Fruit fly (Drosophila melanogaster) whole organism, embryonic: ENCODE data around the gene 14-3-3epsilon.

ENCODE experiments used
- B-H2 ChIP-seq: fragments of 200-800 bp; sonication (Bioruptor generic); optimal IDR thresholded peaks from 2 replicates; lab custom pipeline; 2018; ENCODE audit warnings: missing biosample characterization, mild to moderate bottlenecking, missing genetic modification characterization
- CG10366 ChIP-seq: fragments of 200-800 bp; sonication (Bioruptor generic); IDR thresholded peaks from 2 replicates; pipeline ENCODE4 v1.3.6; 2022; ENCODE audit warnings: missing biosample characterization, missing genetic modification characterization
- CG11398 ChIP-seq: fragments of 200-800 bp; sonication (Bioruptor generic); optimal IDR thresholded peaks from 2 replicates; lab custom pipeline; 2016; ENCODE audit warnings: missing biosample characterization, missing genetic modification characterization
- CG11695 ChIP-seq: fragments of 200-800 bp; sonication (Bioruptor generic); IDR thresholded peaks from 3 replicates; pipeline ENCODE4 v1.3.6; 2022; ENCODE audit warnings: missing biosample characterization, missing genetic modification characterization
- CG1233 ChIP-seq: fragments of 200-800 bp; sonication (Bioruptor generic); optimal IDR thresholded peaks from 4 replicates; lab custom pipeline; 2018; ENCODE audit warnings: missing biosample characterization, mild to moderate bottlenecking, missing genetic modification characterization
- CG13123 ChIP-seq: fragments of 200-800 bp; sonication (Bioruptor generic); optimal IDR thresholded peaks from 2 replicates; lab custom pipeline; 2016; ENCODE audit warnings: missing biosample characterization, missing genetic modification characterization
- CG18476 ChIP-seq: fragments of 200-800 bp; sonication (Bioruptor generic); optimal IDR thresholded peaks from 2 replicates; lab custom pipeline; 2016; ENCODE audit warnings: missing biosample characterization, mild to moderate bottlenecking, missing genetic modification characterization
- CG18619 ChIP-seq: fragments of 200-800 bp; sonication (Bioruptor generic); optimal IDR thresholded peaks from 3 replicates; lab custom pipeline; 2017; ENCODE audit warnings: missing biosample characterization, mild to moderate bottlenecking, missing genetic modification characterization
- CG2678 ChIP-seq: fragments of 200-800 bp; sonication (Bioruptor generic); optimal IDR thresholded peaks from 3 replicates; lab custom pipeline; 2019; ENCODE audit warnings: missing biosample characterization, mild to moderate bottlenecking, missing genetic modification characterization, moderate library complexity
- CG3847 ChIP-seq: fragments of 200-800 bp; sonication (Bioruptor generic); IDR thresholded peaks from 2 replicates; pipeline ENCODE4 v1.3.6; 2022; ENCODE audit warnings: missing biosample characterization, missing genetic modification characterization
- CG3995 ChIP-seq: fragments of 200-800 bp; sonication (Bioruptor generic); optimal IDR thresholded peaks from 3 replicates; lab custom pipeline; 2016; ENCODE audit warnings: missing biosample characterization, missing genetic modification characterization
- CG6813 ChIP-seq: fragments of 200-800 bp; sonication (Bioruptor generic); optimal IDR thresholded peaks from 2 replicates; lab custom pipeline; 2017; ENCODE audit warnings: missing biosample characterization, missing genetic modification characterization, mild to moderate bottlenecking, moderate library complexity, missing genetic modification reagents
- CG7357 ChIP-seq: fragments of 200-800 bp; sonication (Bioruptor generic); IDR thresholded peaks from 3 replicates; pipeline ENCODE4 v1.3.6; 2022; ENCODE audit warnings: missing biosample characterization, missing genetic modification characterization
- CG8089 ChIP-seq: fragments of 200-800 bp; sonication (Bioruptor generic); optimal IDR thresholded peaks from 3 replicates; lab custom pipeline; 2016; ENCODE audit warnings: missing biosample characterization, missing genetic modification characterization
- CG9727 ChIP-seq: fragments of 200-800 bp; sonication (Bioruptor generic); optimal IDR thresholded peaks from 3 replicates; lab custom pipeline; 2017; ENCODE audit warnings: missing biosample characterization, mild to moderate bottlenecking, missing genetic modification characterization
- D19B ChIP-seq: fragments of 200-800 bp; sonication (Bioruptor generic); optimal IDR thresholded peaks from 2 replicates; lab custom pipeline; 2017; ENCODE audit warnings: missing biosample characterization, mild to moderate bottlenecking, missing genetic modification characterization
- Fer1 ChIP-seq: fragments of 200-800 bp; sonication (Bioruptor generic); optimal IDR thresholded peaks from 2 replicates; lab custom pipeline; 2017; ENCODE audit warnings: missing biosample characterization, mild to moderate bottlenecking, missing genetic modification characterization
- Fer3 ChIP-seq: fragments of 200-800 bp; sonication (Bioruptor generic); optimal IDR thresholded peaks from 2 replicates; lab custom pipeline; 2018; ENCODE audit warnings: missing biosample characterization, mild to moderate bottlenecking, missing genetic modification characterization, moderate library complexity
- Hr51 ChIP-seq, 2 experiments: fragments of 200-800 bp; sonication (Bioruptor generic); optimal IDR thresholded peaks; 2 replicates in 1 of 2; 3 replicates in 1 of 2; lab custom pipeline; 2016 to 2018; ENCODE audit warnings: missing biosample characterization in 2 of 2, missing genetic modification characterization in 2 of 2, mild to moderate bottlenecking in 1 of 2, moderate library complexity in 1 of 2
- Oli ChIP-seq: fragments of 200-800 bp; sonication (Bioruptor generic); optimal IDR thresholded peaks from 2 replicates; lab custom pipeline; 2018; ENCODE audit warnings: missing biosample characterization, mild to moderate bottlenecking, missing genetic modification characterization, moderate library complexity
- Rx ChIP-seq: fragments of 200-800 bp; sonication (Bioruptor generic); IDR thresholded peaks from 2 replicates; pipeline ENCODE4 v1.3.6; 2022; ENCODE audit warnings: missing biosample characterization, missing genetic modification characterization
- Ssrp ChIP-seq: fragments of 200-800 bp; sonication (Bioruptor generic); optimal IDR thresholded peaks from 2 replicates; lab custom pipeline; 2018; ENCODE audit warnings: missing biosample characterization, mild to moderate bottlenecking, missing genetic modification characterization, moderate library complexity
- Xbp1 ChIP-seq: fragments of 200-800 bp; sonication (Bioruptor generic); optimal IDR thresholded peaks from 3 replicates; lab custom pipeline; 2016; ENCODE audit warnings: missing biosample characterization, mild to moderate bottlenecking, missing genetic modification characterization
- cwo ChIP-seq: fragments of 200-800 bp; sonication (Bioruptor generic); optimal IDR thresholded peaks from 3 replicates; lab custom pipeline; 2017; ENCODE audit warnings: missing biosample characterization, missing genetic modification characterization, mild to moderate bottlenecking, moderate library complexity, missing genetic modification reagents
- dan ChIP-seq: fragments of 200-800 bp; sonication (Bioruptor generic); IDR thresholded peaks from 2 replicates; pipeline ENCODE4 v1.3.6; 2022; ENCODE audit warnings: missing biosample characterization, missing genetic modification characterization
- disco-r ChIP-seq: fragments of 200-800 bp; sonication (Bioruptor generic); optimal IDR thresholded peaks from 2 replicates; lab custom pipeline; 2016; ENCODE audit warnings: missing biosample characterization, missing genetic modification characterization
- dysf ChIP-seq: fragments of 200-800 bp; sonication (Bioruptor generic); IDR thresholded peaks from 3 replicates; pipeline ENCODE4 v1.3.6; 2022; ENCODE audit warnings: missing biosample characterization, missing genetic modification characterization
- eve ChIP-seq, 2 experiments: fragments of >200 bp; optimal IDR thresholded peaks; 2 replicates each; lab custom pipeline; 2017; ENCODE audit warnings: missing biosample characterization in 2 of 2, missing genetic modification characterization in 2 of 2
- fd102C ChIP-seq: fragments of 200-800 bp; sonication (Bioruptor generic); optimal IDR thresholded peaks from 2 replicates; lab custom pipeline; 2018; ENCODE audit warnings: missing biosample characterization, mild to moderate bottlenecking, missing genetic modification characterization, moderate library complexity
- fd96Cb ChIP-seq: fragments of 200-800 bp; sonication (Bioruptor generic); optimal IDR thresholded peaks from 2 replicates; lab custom pipeline; 2018; ENCODE audit warnings: missing biosample characterization, mild to moderate bottlenecking, missing genetic modification characterization, moderate library complexity
- gem ChIP-seq: fragments of 200-800 bp; sonication (Bioruptor generic); optimal IDR thresholded peaks from 2 replicates; lab custom pipeline; 2019; ENCODE audit warnings: missing biosample characterization, mild to moderate bottlenecking, missing genetic modification characterization, moderate library complexity
- grau ChIP-seq: fragments of 200-800 bp; optimal IDR thresholded peaks from 3 replicates; lab custom pipeline; 2019; ENCODE audit warnings: missing biosample characterization, mild to moderate bottlenecking, missing genetic modification characterization, moderate library complexity
- h ChIP-seq: fragments of >200 bp; optimal IDR thresholded peaks from 2 replicates; lab custom pipeline; 2017
- lab ChIP-seq: fragments of 200-800 bp; sonication (Bioruptor generic); optimal IDR thresholded peaks from 3 replicates; lab custom pipeline; 2017; ENCODE audit warnings: missing biosample characterization, missing genetic modification characterization, mild to moderate bottlenecking, moderate library complexity, missing genetic modification reagents
- lilli ChIP-seq: fragments of 200-800 bp; sonication (Bioruptor generic); optimal IDR thresholded peaks from 3 replicates; lab custom pipeline; 2016; ENCODE audit warnings: missing biosample characterization, missing genetic modification characterization
- maf-S ChIP-seq: fragments of 200-800 bp; sonication (Bioruptor generic); optimal IDR thresholded peaks from 2 replicates; lab custom pipeline; 2016; ENCODE audit warnings: missing biosample characterization, missing genetic modification characterization
- nmo ChIP-seq: fragments of 200-800 bp; sonication (Bioruptor generic); optimal IDR thresholded peaks from 2 replicates; lab custom pipeline; 2018; ENCODE audit warnings: missing biosample characterization, mild to moderate bottlenecking, missing genetic modification characterization, moderate library complexity
- odd ChIP-seq: fragments of 200-800 bp; sonication (Bioruptor generic); optimal IDR thresholded peaks from 2 replicates; lab custom pipeline; 2017; ENCODE audit warnings: missing biosample characterization, mild to moderate bottlenecking, missing genetic modification characterization
- pb ChIP-seq: fragments of 200-800 bp; sonication (Bioruptor generic); optimal IDR thresholded peaks from 3 replicates; lab custom pipeline; 2016; ENCODE audit warnings: missing biosample characterization, missing genetic modification characterization
- ro ChIP-seq: fragments of 200-800 bp; sonication (Bioruptor generic); IDR thresholded peaks from 2 replicates; pipeline ENCODE4 v1.3.6; 2022; ENCODE audit warnings: missing biosample characterization, missing genetic modification characterization
- row ChIP-seq: fragments of 200-800 bp; sonication (Bioruptor generic); IDR thresholded peaks from 3 replicates; pipeline ENCODE4 v1.3.6; 2022; ENCODE audit warnings: missing biosample characterization, missing genetic modification characterization
- schlank ChIP-seq: fragments of 200-800 bp; sonication (Bioruptor generic); optimal IDR thresholded peaks from 2 replicates; lab custom pipeline; 2018; ENCODE audit warnings: missing biosample characterization, mild to moderate bottlenecking, missing genetic modification characterization
- scrt ChIP-seq: fragments of 200-800 bp; sonication (Bioruptor generic); optimal IDR thresholded peaks from 2 replicates; lab custom pipeline; 2018; ENCODE audit warnings: missing biosample characterization, mild to moderate bottlenecking, missing genetic modification characterization, moderate library complexity
- sim ChIP-seq: fragments of 200-800 bp; sonication (Bioruptor generic); IDR thresholded peaks from 2 replicates; pipeline ENCODE4 v1.3.6; 2022; ENCODE audit warnings: missing biosample characterization, missing genetic modification characterization
- sna ChIP-seq: fragments of 200-800 bp; sonication (Bioruptor generic); IDR thresholded peaks from 2 replicates; pipeline ENCODE4 v1.3.6; 2022; ENCODE audit warnings: missing biosample characterization, missing genetic modification characterization; ENCODE audit not compliant: partially characterized antibody
- stwl ChIP-seq: fragments of 200-800 bp; sonication (Bioruptor generic); optimal IDR thresholded peaks from 3 replicates; lab custom pipeline; 2018; ENCODE audit warnings: missing biosample characterization, mild to moderate bottlenecking, missing genetic modification characterization, moderate library complexity
- tx ChIP-seq: fragments of 200-800 bp; sonication (Bioruptor generic); optimal IDR thresholded peaks from 2 replicates; lab custom pipeline; 2016; ENCODE audit warnings: missing biosample characterization, missing genetic modification characterization

14-3-3epsilon gene

dm6 chr3R:18295262-18295944, 53.1 kb downstream of the 14-3-3epsilon start (continued):
- TF ChIP-seq grau (tag; lab: Kevin White, UChicago) (peak; percentile 23), pb (GFP tag; lab: Kevin White, UChicago) (no peak), maf-S (no peak), CG18476 (GFP tag; lab: Kevin White, UChicago) (no peak), row (GFP tag; lab: Robert Waterston, UW) (peak; percentile 43; the same call in 2 of the 3 replicates), CG2678 (tag; lab: Kevin White, UChicago) (peak; percentile 28), Oli (tag; lab: Kevin White, UChicago) (peak; percentile 38), ro (GFP tag; lab: Robert Waterston, UW) (no peak)

DNA sequence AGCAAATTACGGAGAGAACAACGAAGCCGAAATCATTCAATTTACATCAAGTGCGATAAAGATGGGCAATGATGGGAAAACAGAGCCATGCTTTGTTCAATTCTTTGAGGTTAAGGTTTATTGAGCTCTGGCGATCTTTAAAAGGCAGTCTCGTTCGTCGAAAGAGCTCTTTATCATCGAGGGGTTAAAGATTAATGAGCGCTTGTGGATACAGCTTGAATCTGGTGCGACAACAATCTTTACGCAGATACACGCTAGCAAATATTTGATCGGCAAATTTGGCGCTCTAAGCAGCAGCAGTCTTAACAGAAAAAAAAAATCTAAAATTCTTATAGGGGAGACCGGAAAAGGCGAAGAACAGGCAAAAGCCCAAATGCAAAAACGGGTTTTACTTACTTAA, 53.8 kb downstream of the 14-3-3epsilon start:
- TF ChIP-seq CG8089 (GFP tag; lab: Kevin White, UChicago) (no peak), odd (GFP tag; lab: Kevin White, UChicago) (no peak), tx (no peak), scrt (GFP tag; lab: Kevin White, UChicago) (peak; percentile 28), Hr51 (GFP tag; optimal IDR thresholded peaks at IDR 0.05; lab: Kevin White, UChicago) (peak in 1 of 2 experiments; percentile 27), cwo (GFP tag; lab: Kevin White, UChicago) (peak; percentile 10), CG1233 (GFP tag; lab: Kevin White, UChicago) (peak; percentile 22), sim (no peak), lab (GFP tag; lab: Kevin White, UChicago) (peak; percentile 76), D19B (GFP tag; lab: Kevin White, UChicago) (no peak), Rx (GFP tag; lab: Robert Waterston, UW) (no peak), stwl (tag; lab: Kevin White, UChicago) (no peak), fd96Cb (tag; lab: Kevin White, UChicago) (no peak), CG7357 (GFP tag; lab: Robert Waterston, UW) (no peak), CG10366 (GFP tag; lab: Robert Waterston, UW) (no peak), CG9727 (peak; percentile 14), CG2678 (tag; lab: Kevin White, UChicago) (peak; percentile 29), eve (GFP tag; optimal IDR thresholded peaks at IDR 0.05; lab: Kevin White, UChicago) (peak in 1 of 2 experiments; percentile 45), CG18619 (peak; percentile 8), CG11695 (GFP tag; lab: Robert Waterston, UW) (0 out of 3 replicates have a peak, but pooled peaks have one; percentile 33), dan (GFP tag; lab: Robert Waterston, UW) (no peak), CG6813 (GFP tag; lab: Kevin White, UChicago) (peak; percentile 4), CG13123 (no peak), CG3995 (GFP tag; lab: Kevin White, UChicago) (no peak), nmo (no peak), Ssrp (tag; lab: Kevin White, UChicago) (no peak), disco-r (no peak), CG11398 (GFP tag; lab: Kevin White, UChicago) (no peak), schlank (peak; percentile 68), dysf (GFP tag; lab: Robert Waterston, UW) (no peak), fd102C (GFP tag; lab: Kevin White, UChicago) (no peak), lilli (GFP tag; lab: Kevin White, UChicago) (peak; percentile 20), Fer1 (peak; percentile 51), h (lab: Kevin White, UChicago) (no peak), Fer3 (tag; lab: Kevin White, UChicago) (peak; percentile 37), sna (GFP tag; lab: Robert Waterston, UW) (no peak), CG3847 (GFP tag; lab: Robert Waterston, UW) (no peak), Xbp1 (GFP tag; lab: Kevin White, UChicago) (no peak), B-H2 (GFP tag; lab: Kevin White, UChicago) (peak; percentile 53), gem (tag; lab: Kevin White, UChicago) (no peak)
